Fruit fly (Drosophila melanogaster): ENCODE results near the gene CG33648.
A peak's percentile ranks its signal among the peaks of the same experiment; 100 is the strongest.

Gene CG33648

DNA sequence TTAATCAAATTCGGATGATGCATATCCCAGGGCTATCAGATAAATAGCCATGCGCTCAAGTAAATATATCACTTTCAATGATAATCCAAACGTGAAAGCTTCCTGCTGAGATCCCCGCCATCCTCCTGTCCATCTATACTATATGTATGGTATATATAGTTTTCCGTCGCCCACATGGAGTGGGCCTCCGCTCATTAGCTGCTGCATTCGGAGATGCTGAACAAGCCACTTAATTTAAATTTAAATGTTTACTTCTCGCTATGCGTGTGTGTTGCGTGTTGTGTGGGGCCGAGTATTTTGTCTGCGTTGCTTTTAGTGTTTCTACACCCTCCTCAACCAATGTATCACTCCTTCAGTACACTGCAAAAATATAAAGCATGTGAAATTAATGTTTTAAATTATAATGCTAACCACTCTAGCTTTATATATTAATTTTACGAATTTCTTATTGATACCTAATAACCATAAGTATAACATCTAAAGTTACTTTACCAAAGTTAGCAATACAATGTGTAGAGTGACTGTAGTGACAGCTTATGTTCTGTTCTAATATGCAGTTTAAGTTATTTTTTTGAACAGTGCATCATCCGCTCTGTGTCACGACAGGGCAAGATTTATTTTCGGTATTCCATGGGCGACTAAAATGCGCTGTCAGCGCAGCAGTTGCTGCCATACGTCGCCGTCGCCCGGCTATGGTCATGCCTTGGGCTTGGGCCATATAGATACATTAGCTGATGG, 22.7 kb downstream of the CG33648 start (continued):
- TF ChIP-seq CG3995 (GFP tag; optimal IDR thresholded peaks at IDR 0.05) (no peak), hth (optimal IDR thresholded peaks at IDR 0.05) (peak; percentile 44), sob (GFP tag; IDR thresholded peaks at IDR 0.05) (peak; percentile 75), C15 (GFP tag; IDR thresholded peaks at IDR 0.05) (no peak), Doc3 (GFP tag; IDR thresholded peaks at IDR 0.05; ENCODE audit: partially characterized antibody) (no peak), CG34376 (GFP tag; optimal IDR thresholded peaks at IDR 0.05) (no peak), nau (GFP tag; optimal IDR thresholded peaks at IDR 0.05) (peak; percentile 95), Fer3 (tag; optimal IDR thresholded peaks at IDR 0.05) (peak; percentile 76), CG13123 (GFP tag; optimal IDR thresholded peaks at IDR 0.05) (peak; percentile 83), so (GFP tag; IDR thresholded peaks at IDR 0.05) (peak; percentile 77; the same call in 1 of the 3 replicates), CG2199 (GFP tag; IDR thresholded peaks at IDR 0.05) (no peak; the same call in 1 of the 3 replicates), Taf1 (GFP tag; IDR thresholded peaks at IDR 0.05) (no peak), CG14050 (GFP tag; IDR thresholded peaks at IDR 0.05) (peak; percentile 55; the same call in 2 of the 3 replicates), Mad (GFP tag; optimal IDR thresholded peaks at IDR 0.05) (peak; percentile 78), CG9609 (GFP tag; optimal IDR thresholded peaks at IDR 0.05) (peak; percentile 75), CG10366 (GFP tag; IDR thresholded peaks at IDR 0.05) (peak; percentile 75), CG14667 (GFP tag; IDR thresholded peaks at IDR 0.05) (peak; percentile 73), CG1233 (GFP tag; optimal IDR thresholded peaks at IDR 0.05) (peak; percentile 84), jigr1 (GFP tag; IDR thresholded peaks at IDR 0.05) (peak; percentile 74; the same call in 2 of the 3 replicates), Atf3 (GFP tag; optimal IDR thresholded peaks at IDR 0.05) (peak; percentile 60), CG32772 (GFP tag; IDR thresholded peaks at IDR 0.05) (peak; percentile 84), sug (tag; optimal IDR thresholded peaks at IDR 0.05) (peak; percentile 62), D19A (tag; optimal IDR thresholded peaks at IDR 0.05) (peak; percentile 93), CG2120 (GFP tag; optimal IDR thresholded peaks at IDR 0.05) (peak; percentile 5), Atf-2 (GFP tag; optimal IDR thresholded peaks at IDR 0.05) (peak; percentile 80), ato (GFP tag; IDR thresholded peaks at IDR 0.05; ENCODE audit: partially characterized antibody) (no peak), CG9797 (GFP tag; optimal IDR thresholded peaks at IDR 0.05) (peak; percentile 11), ken (GFP tag; IDR thresholded peaks at IDR 0.05) (peak; percentile 72; the same call in 2 of the 3 replicates), CG4820 (GFP tag; optimal IDR thresholded peaks at IDR 0.05) (peak; percentile 88), CG12104 (GFP tag; optimal IDR thresholded peaks at IDR 0.05) (peak; percentile 72), grau (tag; optimal IDR thresholded peaks at IDR 0.05) (peak; percentile 90), unpg (GFP tag; optimal IDR thresholded peaks at IDR 0.05) (peak; percentile 94), Camta (GFP tag; optimal IDR thresholded peaks at IDR 0.05) (peak; percentile 88), ash1 (GFP tag; optimal IDR thresholded peaks at IDR 0.05) (no peak), cato (GFP tag; optimal IDR thresholded peaks at IDR 0.05; ENCODE audit: borderline replicate concordance) (peak; percentile 84), Aef1 (GFP tag; IDR thresholded peaks at IDR 0.05) (peak; percentile 57; the same call in 2 of the 3 replicates), CG1529 (GFP tag; optimal IDR thresholded peaks at IDR 0.05) (peak; percentile 92), CG17186 (GFP tag; optimal IDR thresholded peaks at IDR 0.05) (peak; percentile 74), CG2889 (GFP tag; IDR thresholded peaks at IDR 0.05) (no peak), CG10543 (GFP tag; optimal IDR thresholded peaks at IDR 0.05) (peak; percentile 81), CG4730 (GFP tag; IDR thresholded peaks at IDR 0.05) (0 out of 2 replicates have a peak, but pooled peaks have one; percentile 29), CG2875 (GFP tag; optimal IDR thresholded peaks at IDR 0.05) (peak; percentile 90), CG11723 (GFP tag; optimal IDR thresholded peaks at IDR 0.05) (peak; percentile 69), CG18476 (GFP tag; optimal IDR thresholded peaks at IDR 0.05) (peak; percentile 79), CG18619 (GFP tag; optimal IDR thresholded peaks at IDR 0.05) (peak; percentile 82), HLHmδ (GFP tag; optimal IDR thresholded peaks at IDR 0.05) (no peak), NC2α (GFP tag; optimal IDR thresholded peaks at IDR 0.05) (peak; percentile 75), lola (GFP tag; optimal IDR thresholded peaks at IDR 0.05) (peak in 1 of 3 experiments; percentile 96), CG11085 (GFP tag; IDR thresholded peaks at IDR 0.05) (0 out of 2 replicates have a peak, but pooled peaks have one; percentile 17)

Data from whole organism, embryonic.